Worm (Caenorhabditis elegans) whole organism, L4 larva: Measurements from ENCODE around the gene fbxc-52.

Source experiments
- ama-1 ChIP-seq: fragments of 150-350 bp; optimal IDR thresholded peaks from 2 replicates; lab custom pipeline; 2014; ENCODE audit warnings: inconsistent platforms, mixed read lengths
- dpl-1 ChIP-seq: fragments of 150-350 bp; optimal IDR thresholded peaks from 2 replicates; lab custom pipeline; 2014; ENCODE audit warnings: missing biosample characterization, missing genetic modification reagents, missing genetic modification characterization
- fkh-10 ChIP-seq: fragments of 150-350 bp; optimal IDR thresholded peaks from 2 replicates; lab custom pipeline; 2014; ENCODE audit warnings: missing biosample characterization, missing genetic modification reagents, missing genetic modification characterization
- lin-38 ChIP-seq: fragments of 200-800 bp; sonication (Bioruptor generic); IDR thresholded peaks from 2 replicates; pipeline ENCODE4 v1.3.6; 2022; ENCODE audit warnings: missing genetic modification reagents, missing genetic modification characterization, missing compliant biosample characterization
- mdl-1 ChIP-seq, 2 experiments: fragments of 150-350 bp in 1 of 2; sonication (generic microtip) in 1 of 2; optimal IDR thresholded peaks; 2 replicates each; lab custom pipeline; 2014 to 2017; ENCODE audit warnings: missing biosample characterization in 2 of 2, missing genetic modification characterization in 2 of 2
- mep-1 ChIP-seq: fragments of 150-350 bp; sonication (generic microtip); optimal IDR thresholded peaks from 3 replicates; lab custom pipeline; 2014; ENCODE audit warnings: missing biosample characterization, missing genetic modification characterization
- nhr-28 ChIP-seq: fragments of 150-350 bp; optimal IDR thresholded peaks from 2 replicates; lab custom pipeline; 2014; ENCODE audit warnings: missing biosample characterization, missing genetic modification characterization
- pha-4 ChIP-seq, 2 experiments: fragments of 150-350 bp in 1 of 2; fragments of 200-800 bp in 1 of 2; sonication (Bioruptor generic) in 1 of 2; IDR thresholded peaks in 1 of 2; optimal IDR thresholded peaks in 1 of 2; 2 replicates each; pipeline versions ENCODE4 v1.3.6 to Lab custom; 2014 to 2022; ENCODE audit warnings: missing genetic modification characterization in 2 of 2, missing genetic modification reagents in 2 of 2, missing biosample characterization in 1 of 2, missing compliant biosample characterization in 1 of 2
- saeg-2 ChIP-seq: fragments of 200-800 bp; sonication (Bioruptor generic); IDR thresholded peaks from 2 replicates; pipeline ENCODE4 v1.3.6; 2022; ENCODE audit warnings: missing genetic modification reagents, missing genetic modification characterization, missing compliant biosample characterization
- spr-3 ChIP-seq: fragments of 200-800 bp; sonication (Bioruptor generic); optimal IDR thresholded peaks from 2 replicates; lab custom pipeline; 2018; ENCODE audit warnings: mild to moderate bottlenecking, missing genetic modification characterization, missing compliant biosample characterization
- zag-1 ChIP-seq: fragments of 150-350 bp; optimal IDR thresholded peaks from 2 replicates; lab custom pipeline; 2014; ENCODE audit warnings: missing biosample characterization, missing genetic modification characterization
- ztf-11 ChIP-seq: fragments of 150-350 bp; optimal IDR thresholded peaks from 2 replicates; lab custom pipeline; 2014; ENCODE audit warnings: missing biosample characterization, missing genetic modification characterization

DNA sequence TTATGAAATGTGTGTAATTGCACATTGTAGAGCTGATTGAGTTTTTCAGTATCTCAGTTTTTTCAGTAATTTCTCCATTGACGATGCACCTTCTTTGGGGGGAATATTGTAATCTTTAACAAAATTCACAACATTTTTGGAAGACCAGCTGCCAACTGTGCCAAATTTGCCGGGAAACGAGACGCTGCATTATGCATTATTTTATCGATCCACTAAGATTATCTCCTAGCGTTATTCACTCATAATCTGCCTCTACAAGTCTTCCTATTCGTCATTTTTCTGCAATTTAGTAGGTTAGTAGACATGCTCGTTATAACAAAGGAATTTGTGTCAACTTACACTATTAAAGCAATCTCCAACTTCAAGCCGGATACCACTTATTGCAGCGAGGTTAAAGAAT is 14.7 kb downstream of the fbxc-52 start, which contains the start of the genes sdz-12 and bath-31:
- no peak for TF ChIP-seq spr-3 (GFP tag; lab: Kevin White, UChicago)
- TF ChIP-seq ama-1, result no peak
- no peak for TF ChIP-seq zag-1 (tag; lab: Kevin White, UChicago)
- TF ChIP-seq ztf-11 (tag; lab: Kevin White, UChicago), result no peak
- TF ChIP-seq nhr-28 (tag; lab: Kevin White, UChicago), result no peak
- TF ChIP-seq lin-38 (GFP tag; lab: Robert Waterston, UW), result no peak
- TF ChIP-seq mep-1 (tag; lab: Kevin White, UChicago), result no peak
- no peak for TF ChIP-seq dpl-1 (GFP tag; lab: Kevin White, UChicago)
- no peak for TF ChIP-seq saeg-2
- TF ChIP-seq mdl-1 (tag; optimal IDR thresholded peaks at IDR 0.05; lab: Kevin White, UChicago), result no peak
- TF ChIP-seq fkh-10, result no peak
- TF ChIP-seq pha-4 (GFP tag; IDR thresholded peaks at IDR 0.05; lab: Robert Waterston, UW), result no peak
- TF ChIP-seq pha-4 (tag; optimal IDR thresholded peaks at IDR 0.05; lab: Kevin White, UChicago), result no peak
